Worm (Caenorhabditis elegans): Measurements from ENCODE around the gene Y46G5A.22.

The Y46G5A.22 gene

DNA sequence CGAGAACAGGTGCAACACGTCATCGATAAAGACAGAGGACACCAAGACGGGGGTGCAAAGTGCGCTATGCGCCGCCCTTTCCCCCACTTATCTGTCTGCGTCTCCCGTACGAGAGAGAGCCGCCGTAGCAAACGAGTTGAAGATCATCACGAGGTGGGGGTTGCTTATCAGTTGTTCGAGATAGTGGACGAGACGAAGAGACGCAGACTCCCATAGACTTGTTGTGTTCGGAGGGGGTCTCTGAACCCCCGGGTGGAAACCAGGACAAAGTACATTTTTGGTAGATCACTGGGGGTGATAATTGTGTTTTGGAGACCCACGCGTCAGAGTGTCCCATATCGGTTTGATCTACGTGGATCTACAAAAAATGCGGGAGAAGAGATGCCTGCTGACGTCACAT, 19.6 kb downstream of the Y46G5A.22 start (continued):
- peak; percentile 84 for TF ChIP-seq nhr-6 (tag; optimal IDR thresholded peaks at IDR 0.05)
- peak; percentile 16 for TF ChIP-seq ztf-7 (tag; optimal IDR thresholded peaks at IDR 0.05)
- peak; percentile 99 for TF ChIP-seq hlh-11 (tag; optimal IDR thresholded peaks at IDR 0.05)
- TF ChIP-seq spr-3 (GFP tag; optimal IDR thresholded peaks at IDR 0.05) = peak; percentile 80
- no peak for TF ChIP-seq F44E2.7 (GFP tag; IDR thresholded peaks at IDR 0.05)
- peak in 1 of 2 experiments; percentile 73 for TF ChIP-seq hif-1 (tag; optimal IDR thresholded peaks at IDR 0.05)
- no peak for TF ChIP-seq ces-1 (GFP tag; optimal IDR thresholded peaks at IDR 0.05)
- TF ChIP-seq nhr-41 (GFP tag; IDR thresholded peaks at IDR 0.05) = no peak; the same call in 1 of the 2 replicates
- TF ChIP-seq arid-1 (GFP tag; conservative IDR thresholded peaks at IDR 0.05) = peak; percentile 84
- TF ChIP-seq nhr-102 (tag; optimal IDR thresholded peaks at IDR 0.05) = peak; percentile 91
- TF ChIP-seq D1046.2 (GFP tag; IDR thresholded peaks at IDR 0.05) = 0 out of 2 replicates have a peak, but pooled peaks have one; percentile 18
- TF ChIP-seq egl-43 (GFP tag; IDR thresholded peaks at IDR 0.05) = peak; percentile 61
- TF ChIP-seq hlh-30 (tag; optimal IDR thresholded peaks at IDR 0.05; ENCODE audit: insufficient read depth) = peak; percentile 94
- no peak for TF ChIP-seq unc-130 (GFP tag; optimal IDR thresholded peaks at IDR 0.05)
- 0 out of 2 replicates have a peak, but pooled peaks have one; percentile 47 for TF ChIP-seq madf-9 (GFP tag; conservative IDR thresholded peaks at IDR 0.05)
- peak; percentile 89 for TF ChIP-seq set-16 (GFP tag; IDR thresholded peaks at IDR 0.05)
- peak; percentile 66 to 92 for TF ChIP-seq daf-16 (GFP tag; optimal IDR thresholded peaks at IDR 0.05)
- peak; percentile 89 for TF ChIP-seq daf-16 (tag; optimal IDR thresholded peaks at IDR 0.05)
- TF ChIP-seq dmd-8 (GFP tag; IDR thresholded peaks at IDR 0.05) = no peak
- peak; percentile 63 for TF ChIP-seq mes-2 (tag; optimal IDR thresholded peaks at IDR 0.05; ENCODE audit: poor library complexity, severe bottlenecking)
- TF ChIP-seq lin-1 (GFP tag; IDR thresholded peaks at IDR 0.05) = peak; percentile 94
- TF ChIP-seq pqm-1 (tag; optimal IDR thresholded peaks at IDR 0.05) = peak; percentile 16
- no peak for TF ChIP-seq vab-7 (GFP tag; IDR thresholded peaks at IDR 0.05)
- TF ChIP-seq mxl-3 (GFP tag; optimal IDR thresholded peaks at IDR 0.05) = peak; percentile 84
- TF ChIP-seq ceh-44 (GFP tag; IDR thresholded peaks at IDR 0.05) = no peak
- TF ChIP-seq tra-1 (GFP tag; IDR thresholded peaks at IDR 0.05) = peak; percentile 83; the same call in 1 of the 2 replicates
- TF ChIP-seq mdl-1 (tag; optimal IDR thresholded peaks at IDR 0.05) = peak; percentile 54 to 92
- TF ChIP-seq nhr-48 (tag; optimal IDR thresholded peaks at IDR 0.05) = peak; percentile 91
- TF ChIP-seq ztf-11 (tag; optimal IDR thresholded peaks at IDR 0.05) = no peak
- TF ChIP-seq lin-39 (tag; optimal IDR thresholded peaks at IDR 0.05) = no peak
- no peak for TF ChIP-seq sdz-12 (GFP tag; optimal IDR thresholded peaks at IDR 0.05)
- TF ChIP-seq daf-8 (GFP tag; IDR thresholded peaks at IDR 0.05) = no peak
- TF ChIP-seq saeg-2 (GFP tag; IDR thresholded peaks at IDR 0.05) = peak; percentile 89
- TF ChIP-seq dmd-6 (GFP tag; IDR thresholded peaks at IDR 0.05) = peak; percentile 96
- peak; percentile 56 for TF ChIP-seq snpc-1.2 (GFP tag; IDR thresholded peaks at IDR 0.05)
- peak; percentile 62 for TF ChIP-seq dpl-1 (GFP tag; optimal IDR thresholded peaks at IDR 0.05)
- TF ChIP-seq nhr-11 (tag; optimal IDR thresholded peaks at IDR 0.05) = peak; percentile 89
- peak; percentile 11; the same call in 1 of the 2 replicates for TF ChIP-seq dmd-9 (GFP tag; IDR thresholded peaks at IDR 0.05)
- peak; percentile 78 for TF ChIP-seq pha-4 (GFP tag; IDR thresholded peaks at IDR 0.05)
- TF ChIP-seq pha-4 (tag; optimal IDR thresholded peaks at IDR 0.05) = no peak
- peak; percentile 94 for TF ChIP-seq nhr-28 (tag; optimal IDR thresholded peaks at IDR 0.05)
- no peak for TF ChIP-seq Y105C5A.15 (GFP tag; IDR thresholded peaks at IDR 0.05)
- TF ChIP-seq ceh-20 (GFP tag; IDR thresholded peaks at IDR 0.05) = peak; percentile 85
- TF ChIP-seq php-3 (GFP tag; IDR thresholded peaks at IDR 0.05) = peak; percentile 90
- TF ChIP-seq jun-1 (tag; optimal IDR thresholded peaks at IDR 0.05) = peak; percentile 56
- no peak for TF ChIP-seq mxl-2 (GFP tag; conservative IDR thresholded peaks at IDR 0.05)
- peak; percentile 90 for TF ChIP-seq T26A8.4 (GFP tag; IDR thresholded peaks at IDR 0.05)
- peak; percentile 97 for TF ChIP-seq aha-1 (tag)
- TF ChIP-seq ceh-82 (tag; optimal IDR thresholded peaks at IDR 0.05) = no peak
- TF ChIP-seq F37D6.2 (tag; optimal IDR thresholded peaks at IDR 0.05) = no peak

All from whole organism, L4 larva.